Worm (Caenorhabditis elegans): Measurements from ENCODE around the gene dhs-25.

DNA sequence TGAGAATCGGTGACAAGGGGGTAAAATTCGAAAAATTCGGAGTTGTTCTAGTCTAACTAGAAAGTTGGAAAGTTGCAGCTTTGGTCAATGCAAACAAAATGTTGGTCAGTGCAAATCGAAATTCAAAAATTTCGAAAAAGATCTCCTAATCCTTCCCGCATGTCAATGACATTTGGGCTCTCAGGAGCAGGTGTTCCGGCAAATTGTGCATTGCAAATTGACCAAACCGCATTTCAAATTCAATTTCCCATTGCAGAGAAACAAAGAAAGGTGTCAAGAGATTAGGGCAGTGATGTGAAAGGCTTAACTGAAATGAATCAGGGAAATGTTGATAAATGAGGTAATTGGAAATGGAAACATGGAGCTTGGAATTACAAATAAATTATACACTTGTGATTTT lies 36.9 kb downstream of the dhs-25 start:
- TF ChIP-seq elt-3 (tag; optimal IDR thresholded peaks at IDR 0.05) (no peak), mdl-1 (tag; optimal IDR thresholded peaks at IDR 0.05) (no peak), pqm-1 (tag; optimal IDR thresholded peaks at IDR 0.05) (no peak), fos-1 (tag; optimal IDR thresholded peaks at IDR 0.05) (no peak), egl-27 (tag; optimal IDR thresholded peaks at IDR 0.05) (no peak), nhr-237 (tag; optimal IDR thresholded peaks at IDR 0.05) (no peak), nhr-28 (tag; optimal IDR thresholded peaks at IDR 0.05) (no peak), eor-1 (tag; optimal IDR thresholded peaks at IDR 0.05) (no peak), ztf-11 (tag; optimal IDR thresholded peaks at IDR 0.05) (no peak), ceh-82 (tag; optimal IDR thresholded peaks at IDR 0.05) (no peak), jun-1 (tag; optimal IDR thresholded peaks at IDR 0.05) (no peak)
